Fruit fly (Drosophila melanogaster): ENCODE data around the gene CG33635.

- TF ChIP-seq CG34367 (tag; optimal IDR thresholded peaks at IDR 0.05) (no peak), CG10348 (GFP tag; IDR thresholded peaks at IDR 0.05) (no peak), Snoo (tag; optimal IDR thresholded peaks at IDR 0.05) (no peak), Pif1B (GFP tag; optimal IDR thresholded peaks at IDR 0.05) (no peak), EcR (GFP tag; optimal IDR thresholded peaks at IDR 0.05) (no peak), rn (GFP tag; IDR thresholded peaks at IDR 0.05) (no peak)
These were observed 44.0 kb downstream of the CG33635 start, which contains the start of gene ND-15 for dm6 chr2L:114429-114828.
